Worm (Caenorhabditis elegans) whole organism, midembryonic: ENCODE data around the gene wrt-10.

ENCODE experiments used
- klf-2 ChIP-seq: fragments of 200-800 bp; sonication (Bioruptor generic); conservative IDR thresholded peaks from 2 replicates; pipeline ENCODE4 v1.3.6; 2022; ENCODE audit warnings: missing genetic modification reagents, missing genetic modification characterization, missing compliant biosample characterization
- ztf-23 ChIP-seq: fragments of 200-800 bp; sonication (Bioruptor generic); IDR thresholded peaks from 2 replicates; pipeline ENCODE4 v1.3.6; 2022; ENCODE audit warnings: missing genetic modification reagents, missing genetic modification characterization, missing compliant biosample characterization

DNA sequence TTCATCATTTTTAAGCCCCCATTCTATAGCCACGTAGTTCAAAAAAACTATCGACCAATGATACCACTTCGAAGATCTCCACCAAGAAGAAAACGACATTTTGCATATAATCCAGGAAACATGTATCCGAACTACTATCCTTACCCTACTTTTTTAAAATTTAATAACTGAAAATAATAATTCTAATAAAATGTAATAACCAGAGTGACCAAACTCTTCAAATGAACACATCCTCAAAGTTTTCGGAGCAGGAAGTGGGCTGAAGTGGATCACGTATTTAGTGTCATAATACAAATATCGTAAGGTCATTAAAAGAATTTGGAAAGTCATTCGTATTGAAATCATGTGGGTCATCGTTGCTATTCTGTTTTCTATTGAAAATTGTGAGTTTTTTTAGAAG is 43.0 kb upstream of the wrt-10 start, which contains the start of gene F35D2.6:
- TF ChIP-seq klf-2 (GFP tag; lab: Robert Waterston, UW), result no peak
- TF ChIP-seq ztf-23 (GFP tag; lab: Robert Waterston, UW), result no peak
